Worm (Caenorhabditis elegans) whole organism, L4/young adult: ENCODE data around the gene F08H9.4.

Source experiments
- W03F9.2 ChIP-seq: fragments of 150-350 bp; optimal IDR thresholded peaks from 2 replicates; lab custom pipeline; 2014; ENCODE audit warnings: missing biosample characterization, missing genetic modification characterization
- dao-5 ChIP-seq: sonication (generic microtip); optimal IDR thresholded peaks from 2 replicates; lab custom pipeline; 2016; ENCODE audit warnings: missing genotype, missing genetic modification characterization, moderate library complexity, missing compliant biosample characterization
- him-1 ChIP-seq: sonication (generic microtip); optimal IDR thresholded peaks from 2 replicates; lab custom pipeline; 2016; ENCODE audit warnings: missing genotype, missing genetic modification reagents, missing genetic modification characterization, missing compliant biosample characterization

DNA sequence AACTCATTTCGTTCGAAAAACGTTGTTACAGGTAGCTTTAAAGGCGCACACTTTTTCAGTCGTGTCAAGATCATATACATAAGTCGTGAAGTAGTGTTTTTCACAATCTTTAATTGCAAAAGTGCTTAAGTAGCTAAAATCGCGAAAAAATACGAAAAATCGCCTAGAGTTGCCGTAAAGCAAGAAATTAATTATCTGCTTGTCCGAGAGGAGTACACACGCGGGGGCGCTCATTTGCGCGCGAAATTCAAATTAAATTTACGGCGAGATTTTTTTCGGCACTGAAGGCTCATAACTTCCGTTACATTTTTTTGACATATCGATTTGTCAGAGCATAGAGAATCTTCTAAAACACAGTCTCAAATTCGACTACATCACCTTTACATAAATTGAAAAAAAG, 4.1 kb downstream of the F08H9.4 start:
- TF ChIP-seq W03F9.2 (tag; lab: Kevin White, UChicago) (no peak), him-1 (no peak), dao-5 (no peak)
